Fruit fly (Drosophila melanogaster): ENCODE data around the gene Lerp.

DNA sequence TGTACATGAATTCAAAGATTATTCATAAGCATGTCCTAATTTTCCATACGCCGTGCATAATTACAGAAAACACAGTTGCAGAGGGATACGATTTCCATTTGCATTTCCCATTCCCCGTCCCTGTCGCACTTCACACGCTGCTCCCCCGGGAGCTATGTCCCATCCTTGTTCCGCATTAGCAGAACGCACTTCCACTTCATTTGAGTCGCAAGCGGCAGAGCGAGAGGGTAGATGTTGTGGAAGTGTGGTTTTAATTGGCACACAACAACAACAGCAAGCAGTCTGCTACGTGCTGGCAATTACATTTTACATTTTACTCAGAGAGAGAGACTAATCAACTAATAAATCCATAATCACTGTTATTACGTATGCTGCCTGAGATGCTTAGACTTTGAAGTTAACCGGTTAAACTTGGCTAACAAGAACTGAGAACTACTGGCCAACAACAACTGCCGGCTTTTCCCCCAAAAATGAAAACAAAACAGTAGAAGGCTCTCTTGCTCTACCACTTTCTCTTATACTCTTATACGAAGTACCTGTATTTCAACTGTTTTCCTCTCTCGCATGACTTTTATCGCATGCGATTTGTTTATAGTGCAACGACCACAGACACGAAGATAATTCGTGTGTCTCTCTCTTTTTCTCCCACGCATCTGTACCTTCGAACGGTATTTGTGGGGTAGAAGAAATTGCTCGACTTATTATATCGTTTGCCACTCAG, 65.0 kb downstream of the Lerp start:
- TF ChIP-seq CG8478 (optimal IDR thresholded peaks at IDR 0.05) = no peak
- TF ChIP-seq CTCF (optimal IDR thresholded peaks at IDR 0.05) = no peak
